Worm (Caenorhabditis elegans) whole organism, L3 larva: ENCODE results near the gene egl-9.
A peak's percentile ranks its signal among the peaks of the same experiment; 100 is the strongest.

ENCODE experiments used
- ama-1 ChIP-seq: fragments of 150-350 bp; optimal IDR thresholded peaks from 2 replicates; lab custom pipeline; 2018
- elt-3 ChIP-seq, 3 experiments: fragments of 150-350 bp in 1 of 3; sonication (generic microtip) in 2 of 3; optimal IDR thresholded peaks; 2 replicates in 2 of 3; 4 replicates in 1 of 3; lab custom pipeline; 2014 to 2017; ENCODE audit warnings: missing biosample characterization in 3 of 3, missing genetic modification characterization in 3 of 3
- lin-39 ChIP-seq: fragments of 150-350 bp; optimal IDR thresholded peaks from 2 replicates; lab custom pipeline; 2018; ENCODE audit warnings: missing biosample characterization, missing genetic modification reagents, missing genetic modification characterization
- mdl-1 ChIP-seq: fragments of 150-350 bp; optimal IDR thresholded peaks from 2 replicates; lab custom pipeline; 2014; ENCODE audit warnings: missing biosample characterization, missing genetic modification characterization
- nhr-11 ChIP-seq: fragments of 150-350 bp; optimal IDR thresholded peaks from 2 replicates; lab custom pipeline; 2014; ENCODE audit warnings: missing biosample characterization, missing genetic modification characterization
- nhr-237 ChIP-seq: fragments of 150-350 bp; optimal IDR thresholded peaks from 2 replicates; lab custom pipeline; 2014; ENCODE audit warnings: missing biosample characterization, missing genetic modification characterization
- nhr-76 ChIP-seq: fragments of 150-350 bp; sonication (generic microtip); optimal IDR thresholded peaks from 5 replicates; lab custom pipeline; 2014; ENCODE audit warnings: missing biosample characterization, missing genetic modification characterization
- pqm-1 ChIP-seq: fragments of 150-350 bp; optimal IDR thresholded peaks from 2 replicates; lab custom pipeline; 2017; ENCODE audit warnings: missing biosample characterization, missing genetic modification characterization, inconsistent platforms
- snpc-4 ChIP-seq: fragments of 150-350 bp; optimal IDR thresholded peaks from 2 replicates; lab custom pipeline; 2014; ENCODE audit warnings: missing biosample characterization, missing genetic modification characterization
- unc-62 ChIP-seq: fragments of 150-350 bp; sonication (generic microtip); optimal IDR thresholded peaks from 4 replicates; lab custom pipeline; 2014; ENCODE audit warnings: missing biosample characterization, missing genetic modification reagents, missing genetic modification characterization

ce11 chrV:10433721-10434120, 34.6 kb upstream of the egl-9 start, which contains the start of gene Y32F6A.4:
- TF ChIP-seq snpc-4 (tag; lab: Kevin White, UChicago): no peak
- TF ChIP-seq nhr-76: no peak
- TF ChIP-seq pqm-1 (tag; lab: Kevin White, UChicago): peak; percentile 23
- no peak for TF ChIP-seq nhr-11
- TF ChIP-seq elt-3 (tag; optimal IDR thresholded peaks at IDR 0.05; lab: Kevin White, UChicago): no peak
- TF ChIP-seq nhr-237: no peak
- no peak for TF ChIP-seq mdl-1 (tag; lab: Kevin White, UChicago)
- no peak for TF ChIP-seq lin-39
- TF ChIP-seq unc-62 (GFP tag; lab: Kevin White, UChicago): no peak
- TF ChIP-seq ama-1 (lab: Kevin White, UChicago): no peak
